Worm (Caenorhabditis elegans) whole organism, L2 larva: ENCODE results near the gene C23H5.15.

Experiments used
- R02D3.7 ChIP-seq: fragments of 150-350 bp; optimal IDR thresholded peaks from 2 replicates; lab custom pipeline; 2014; ENCODE audit warnings: missing biosample characterization, missing genetic modification characterization
- ceh-82 ChIP-seq: fragments of 150-350 bp; optimal IDR thresholded peaks from 2 replicates; lab custom pipeline; 2014; ENCODE audit warnings: missing biosample characterization, missing genetic modification characterization
- egl-27 ChIP-seq: sonication (generic microtip); optimal IDR thresholded peaks from 3 replicates; lab custom pipeline; 2017; ENCODE audit warnings: missing biosample characterization, missing genetic modification reagents, missing genetic modification characterization
- lin-13 ChIP-seq: fragments of 150-350 bp; optimal IDR thresholded peaks from 2 replicates; lab custom pipeline; 2014; ENCODE audit warnings: missing biosample characterization, missing genetic modification reagents, missing genetic modification characterization
- mdl-1 ChIP-seq, 2 experiments: fragments of 150-350 bp in 1 of 2; sonication (generic microtip) in 1 of 2; optimal IDR thresholded peaks; 2 replicates each; lab custom pipeline; 2017; ENCODE audit warnings: missing biosample characterization in 2 of 2, missing genetic modification characterization in 2 of 2

DNA sequence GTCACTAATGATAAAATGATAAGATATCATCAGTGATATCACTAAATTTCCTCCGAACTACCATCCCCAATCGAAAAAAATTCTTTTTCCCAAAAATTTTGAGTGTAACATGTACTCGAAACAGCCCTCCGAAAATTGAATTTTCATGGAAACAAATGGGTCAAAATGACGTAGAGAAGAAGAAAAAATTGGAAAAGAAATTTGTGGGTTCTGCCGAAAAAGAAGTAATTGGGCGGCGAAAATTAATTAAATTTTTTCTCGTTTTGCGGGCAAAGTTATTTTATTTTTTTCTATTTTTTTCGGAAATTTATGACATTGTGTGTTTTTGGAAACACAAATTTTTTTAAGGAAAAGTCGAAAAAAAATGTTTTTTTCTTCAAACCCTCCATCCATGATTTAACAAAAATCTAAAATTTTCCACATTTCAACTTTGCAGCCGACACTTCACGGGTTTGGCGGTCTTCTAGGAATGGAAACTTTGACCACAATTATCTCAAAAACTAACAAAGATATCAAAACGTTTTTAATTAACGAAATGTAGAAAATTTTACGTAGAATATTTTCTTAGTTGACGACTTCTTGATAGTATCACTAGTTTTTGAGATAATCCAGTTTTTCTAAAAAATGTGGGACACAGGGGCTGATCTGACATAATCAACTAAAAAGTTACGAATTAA, 25.4 kb downstream of the C23H5.15 start:
- no peak for TF ChIP-seq ceh-82 (tag; lab: Kevin White, UChicago)
- no peak for TF ChIP-seq R02D3.7 (tag; lab: Kevin White, UChicago)
- TF ChIP-seq egl-27 (tag; lab: Kevin White, UChicago) = no peak
- no peak for TF ChIP-seq mdl-1 (tag; optimal IDR thresholded peaks at IDR 0.05; lab: Kevin White, UChicago)
- no peak for TF ChIP-seq lin-13 (GFP tag; lab: Kevin White, UChicago)
